Worm (Caenorhabditis elegans) whole organism, L4/young adult: ENCODE data around the gene nfi-1.

ENCODE experiments used
- W03F9.2 ChIP-seq: fragments of 150-350 bp; optimal IDR thresholded peaks from 2 replicates; lab custom pipeline; 2014; ENCODE audit warnings: missing biosample characterization, missing genetic modification characterization
- him-1 ChIP-seq: sonication (generic microtip); optimal IDR thresholded peaks from 2 replicates; lab custom pipeline; 2016; ENCODE audit warnings: missing genotype, missing genetic modification reagents, missing genetic modification characterization, missing compliant biosample characterization

DNA sequence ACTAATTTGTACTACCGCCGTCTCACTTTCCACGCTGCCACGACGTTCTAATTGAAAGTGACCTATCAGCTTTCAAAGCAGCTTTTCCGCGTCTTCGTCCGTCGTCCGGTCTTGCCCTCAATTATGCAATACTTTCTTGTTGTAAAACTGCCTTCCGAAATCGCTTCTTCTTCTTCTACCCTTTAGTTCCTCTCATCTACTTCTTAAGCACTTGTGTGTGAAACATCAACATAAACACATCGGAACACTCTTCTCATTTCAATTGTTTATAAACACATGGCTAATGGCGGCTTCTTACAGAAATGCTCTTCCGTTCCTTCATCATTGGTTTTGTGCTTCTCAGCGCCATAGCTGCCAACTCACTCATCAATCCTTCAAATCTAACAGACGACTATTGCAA is 32.3 kb downstream of the nfi-1 start, which contains the start of gene F35D2.3:
- no peak for TF ChIP-seq him-1 (tag; lab: Kevin White, UChicago)
- no peak for TF ChIP-seq W03F9.2 (tag; lab: Kevin White, UChicago)
